Fruit fly (Drosophila melanogaster) whole organism, embryonic: ENCODE data around the gene Sec3.

Experiments used
- Blimp-1 ChIP-seq: fragments of 200-800 bp; sonication (Bioruptor generic); optimal IDR thresholded peaks from 3 replicates; lab custom pipeline; 2018; ENCODE audit warnings: missing biosample characterization, missing genetic modification characterization, mild to moderate bottlenecking, moderate library complexity, missing genetic modification reagents
- CG1024 ChIP-seq: fragments of 200-800 bp; sonication (Bioruptor generic); IDR thresholded peaks from 2 replicates; pipeline ENCODE4 v1.3.6; 2022; ENCODE audit warnings: missing biosample characterization, missing genetic modification characterization
- CG10565 ChIP-seq: fragments of 200-800 bp; sonication (Bioruptor generic); optimal IDR thresholded peaks from 3 replicates; lab custom pipeline; 2016; ENCODE audit warnings: missing biosample characterization, mild to moderate bottlenecking, missing genetic modification characterization
- CG11504 ChIP-seq: fragments of 200-800 bp; sonication (Bioruptor generic); optimal IDR thresholded peaks from 3 replicates; lab custom pipeline; 2019; ENCODE audit warnings: missing biosample characterization, mild to moderate bottlenecking, missing genetic modification characterization, moderate library complexity
- CG11695 ChIP-seq: fragments of 200-800 bp; sonication (Bioruptor generic); IDR thresholded peaks from 3 replicates; pipeline ENCODE4 v1.3.6; 2022; ENCODE audit warnings: missing biosample characterization, missing genetic modification characterization
- CG13624 ChIP-seq: fragments of 200-800 bp; sonication (Bioruptor generic); optimal IDR thresholded peaks from 2 replicates; lab custom pipeline; 2016; ENCODE audit warnings: missing biosample characterization, missing genetic modification characterization
- CG14014 ChIP-seq: fragments of 200-800 bp; sonication (Bioruptor generic); IDR thresholded peaks from 2 replicates; pipeline ENCODE4 v1.3.6; 2022; ENCODE audit warnings: missing biosample characterization, missing genetic modification characterization
- CG14710 ChIP-seq: fragments of 200-800 bp; sonication (Bioruptor generic); optimal IDR thresholded peaks from 3 replicates; lab custom pipeline; 2019; ENCODE audit warnings: missing biosample characterization, mild to moderate bottlenecking, missing genetic modification characterization, moderate library complexity
- CG16863 ChIP-seq: fragments of 200-800 bp; sonication (Bioruptor generic); optimal IDR thresholded peaks from 3 replicates; lab custom pipeline; 2016; ENCODE audit warnings: missing biosample characterization, missing genetic modification characterization
- CG17186 ChIP-seq: fragments of 200-800 bp; sonication (Bioruptor generic); optimal IDR thresholded peaks from 3 replicates; lab custom pipeline; 2017; ENCODE audit warnings: missing biosample characterization, missing genetic modification reagents, missing genetic modification characterization
- CG17385 ChIP-seq: fragments of 200-800 bp; sonication (Bioruptor generic); optimal IDR thresholded peaks from 3 replicates; lab custom pipeline; 2018; ENCODE audit warnings: missing biosample characterization, mild to moderate bottlenecking, missing genetic modification characterization
- CG18599 ChIP-seq: fragments of 200-800 bp; sonication (Bioruptor generic); optimal IDR thresholded peaks from 3 replicates; lab custom pipeline; 2017; ENCODE audit warnings: missing biosample characterization, missing genetic modification characterization, mild to moderate bottlenecking, moderate library complexity, missing genetic modification reagents
- CG2875 ChIP-seq: fragments of 200-800 bp; sonication (Bioruptor generic); optimal IDR thresholded peaks from 2 replicates; lab custom pipeline; 2017; ENCODE audit warnings: missing biosample characterization, mild to moderate bottlenecking, missing genetic modification characterization, missing genetic modification reagents
- CG34422 ChIP-seq: fragments of 200-800 bp; sonication (Bioruptor generic); IDR thresholded peaks from 3 replicates; pipeline ENCODE4 v1.3.6; 2022; ENCODE audit warnings: missing biosample characterization, missing genetic modification characterization
- CG7963 ChIP-seq: fragments of 200-800 bp; sonication (Bioruptor generic); IDR thresholded peaks from 3 replicates; pipeline ENCODE4 v1.3.6; 2022; ENCODE audit warnings: missing biosample characterization, missing genetic modification characterization; ENCODE audit not compliant: partially characterized antibody
- CG7987 ChIP-seq: fragments of 200-800 bp; sonication (Bioruptor generic); optimal IDR thresholded peaks from 2 replicates; lab custom pipeline; 2018; ENCODE audit warnings: missing biosample characterization, mild to moderate bottlenecking, missing genetic modification characterization, moderate library complexity
- CG8281 ChIP-seq: fragments of 200-800 bp; sonication (Bioruptor generic); optimal IDR thresholded peaks from 2 replicates; lab custom pipeline; 2018; ENCODE audit warnings: missing biosample characterization, mild to moderate bottlenecking, missing genetic modification characterization, moderate library complexity
- CG8388 ChIP-seq: fragments of 200-800 bp; sonication (Bioruptor generic); optimal IDR thresholded peaks from 2 replicates; lab custom pipeline; 2019; ENCODE audit warnings: missing biosample characterization, mild to moderate bottlenecking, missing genetic modification characterization, moderate library complexity
- CG9817 ChIP-seq: fragments of 200-800 bp; sonication (Bioruptor generic); optimal IDR thresholded peaks from 2 replicates; lab custom pipeline; 2018; ENCODE audit warnings: missing biosample characterization, mild to moderate bottlenecking, missing genetic modification characterization, moderate library complexity
- Camta ChIP-seq: fragments of 200-800 bp; sonication (Bioruptor generic); optimal IDR thresholded peaks from 2 replicates; lab custom pipeline; 2016; ENCODE audit warnings: missing biosample characterization, missing genetic modification characterization
- CoRest ChIP-seq: fragments of 200-800 bp; sonication (Bioruptor generic); optimal IDR thresholded peaks from 3 replicates; lab custom pipeline; 2018; ENCODE audit warnings: missing biosample characterization, mild to moderate bottlenecking, missing genetic modification characterization, moderate library complexity
- Elba2 ChIP-seq: fragments of 200-800 bp; sonication (Bioruptor generic); optimal IDR thresholded peaks from 3 replicates; lab custom pipeline; 2016; ENCODE audit warnings: missing biosample characterization, missing genetic modification characterization
- Fer3 ChIP-seq: fragments of 200-800 bp; sonication (Bioruptor generic); optimal IDR thresholded peaks from 2 replicates; lab custom pipeline; 2018; ENCODE audit warnings: missing biosample characterization, mild to moderate bottlenecking, missing genetic modification characterization, moderate library complexity
- GATAe ChIP-seq: fragments of 200-800 bp; sonication (Bioruptor generic); conservative IDR thresholded peaks from 2 replicates; pipeline ENCODE4 v1.3.6; 2022; ENCODE audit warnings: missing biosample characterization, missing genetic modification characterization
- HHEX ChIP-seq: fragments of 200-800 bp; sonication (Bioruptor generic); optimal IDR thresholded peaks from 3 replicates; lab custom pipeline; 2017; ENCODE audit warnings: missing biosample characterization, mild to moderate bottlenecking, missing genetic modification characterization, missing genetic modification reagents
- Hr51 ChIP-seq, 2 experiments: fragments of 200-800 bp; sonication (Bioruptor generic); optimal IDR thresholded peaks; 2 replicates in 1 of 2; 3 replicates in 1 of 2; lab custom pipeline; 2016 to 2018; ENCODE audit warnings: missing biosample characterization in 2 of 2, missing genetic modification characterization in 2 of 2, mild to moderate bottlenecking in 1 of 2, moderate library complexity in 1 of 2
- MBD-R2 ChIP-seq: fragments of 200-800 bp; sonication (Bioruptor generic); IDR thresholded peaks from 2 replicates; pipeline ENCODE4 v1.3.6; 2022; ENCODE audit warnings: missing biosample characterization, missing genetic modification characterization
- NC2β ChIP-seq: fragments of 200-800 bp; sonication (Bioruptor generic); optimal IDR thresholded peaks from 2 replicates; lab custom pipeline; 2016; ENCODE audit warnings: missing biosample characterization, missing genetic modification characterization
- PHDP ChIP-seq: fragments of 200-800 bp; sonication (Bioruptor generic); optimal IDR thresholded peaks from 3 replicates; lab custom pipeline; 2018; ENCODE audit warnings: missing biosample characterization, mild to moderate bottlenecking, missing genetic modification characterization, moderate library complexity
- Pdp1 ChIP-seq, 2 experiments: fragments of 200-800 bp; sonication (Bioruptor generic); optimal IDR thresholded peaks; 3 replicates each; lab custom pipeline; 2016; ENCODE audit warnings: missing biosample characterization in 2 of 2, missing genetic modification characterization in 2 of 2, mild to moderate bottlenecking in 1 of 2, moderate library complexity in 1 of 2
- Spps ChIP-seq: fragments of 200-800 bp; sonication (Bioruptor generic); optimal IDR thresholded peaks from 2 replicates; lab custom pipeline; 2018; ENCODE audit warnings: missing biosample characterization, mild to moderate bottlenecking, missing genetic modification characterization
- YL-1 ChIP-seq: fragments of 200-800 bp; sonication (Bioruptor generic); optimal IDR thresholded peaks from 3 replicates; lab custom pipeline; 2017; ENCODE audit warnings: missing biosample characterization, mild to moderate bottlenecking, missing genetic modification characterization
- ase ChIP-seq: fragments of 200-800 bp; sonication (Bioruptor generic); IDR thresholded peaks from 3 replicates; pipeline ENCODE4 v1.3.6; 2022; ENCODE audit warnings: missing biosample characterization, missing genetic modification characterization
- bcd ChIP-seq: fragments of 200-800 bp; sonication (Bioruptor generic); optimal IDR thresholded peaks from 2 replicates; lab custom pipeline; 2017; ENCODE audit warnings: missing biosample characterization, mild to moderate bottlenecking, missing genetic modification characterization
- dpn ChIP-seq, 2 experiments: fragments of 200-800 bp; sonication (Bioruptor generic); optimal IDR thresholded peaks; 3 replicates each; lab custom pipeline; 2016; ENCODE audit warnings: missing biosample characterization in 2 of 2, missing genetic modification characterization in 2 of 2
- fd96Cb ChIP-seq: fragments of 200-800 bp; sonication (Bioruptor generic); optimal IDR thresholded peaks from 2 replicates; lab custom pipeline; 2018; ENCODE audit warnings: missing biosample characterization, mild to moderate bottlenecking, missing genetic modification characterization, moderate library complexity
- gem ChIP-seq: fragments of 200-800 bp; sonication (Bioruptor generic); optimal IDR thresholded peaks from 2 replicates; lab custom pipeline; 2019; ENCODE audit warnings: missing biosample characterization, mild to moderate bottlenecking, missing genetic modification characterization, moderate library complexity
- gfzf ChIP-seq: fragments of 200-800 bp; sonication (Bioruptor generic); optimal IDR thresholded peaks from 2 replicates; lab custom pipeline; 2016; ENCODE audit warnings: missing biosample characterization, mild to moderate bottlenecking, missing genetic modification characterization, moderate library complexity
- jigr1 ChIP-seq: fragments of 200-800 bp; sonication (Bioruptor generic); IDR thresholded peaks from 3 replicates; pipeline ENCODE4 v1.3.6; 2022; ENCODE audit warnings: missing biosample characterization, missing genetic modification characterization
- maf-S ChIP-seq: fragments of 200-800 bp; sonication (Bioruptor generic); optimal IDR thresholded peaks from 2 replicates; lab custom pipeline; 2016; ENCODE audit warnings: missing biosample characterization, missing genetic modification characterization
- nerfin-1 ChIP-seq: fragments of 200-800 bp; sonication (Bioruptor generic); optimal IDR thresholded peaks from 3 replicates; lab custom pipeline; 2019; ENCODE audit warnings: missing biosample characterization, mild to moderate bottlenecking, missing genetic modification characterization, moderate library complexity
- nerfin-2 ChIP-seq: fragments of 200-800 bp; sonication (Bioruptor generic); IDR thresholded peaks from 2 replicates; pipeline ENCODE4 v1.3.6; 2022; ENCODE audit warnings: missing biosample characterization, missing genetic modification characterization; ENCODE audit not compliant: partially characterized antibody
- row ChIP-seq: fragments of 200-800 bp; sonication (Bioruptor generic); IDR thresholded peaks from 3 replicates; pipeline ENCODE4 v1.3.6; 2022; ENCODE audit warnings: missing biosample characterization, missing genetic modification characterization
- sima ChIP-seq: fragments of 200-800 bp; sonication (Bioruptor generic); optimal IDR thresholded peaks from 2 replicates; lab custom pipeline; 2016; ENCODE audit warnings: missing biosample characterization, missing genetic modification characterization
- slbo ChIP-seq: fragments of 200-800 bp; sonication (Bioruptor generic); IDR thresholded peaks from 2 replicates; pipeline ENCODE4 v1.3.6; 2022; ENCODE audit warnings: missing biosample characterization, missing genetic modification characterization
- sna ChIP-seq: fragments of 200-800 bp; sonication (Bioruptor generic); IDR thresholded peaks from 2 replicates; pipeline ENCODE4 v1.3.6; 2022; ENCODE audit warnings: missing biosample characterization, missing genetic modification characterization; ENCODE audit not compliant: partially characterized antibody
- toy ChIP-seq: fragments of 200-800 bp; sonication (Bioruptor generic); IDR thresholded peaks from 2 replicates; pipeline ENCODE4 v1.3.6; 2022; ENCODE audit warnings: missing biosample characterization, missing genetic modification characterization
- wek ChIP-seq: fragments of 200-800 bp; sonication (Bioruptor generic); optimal IDR thresholded peaks from 3 replicates; lab custom pipeline; 2018; ENCODE audit warnings: missing biosample characterization, mild to moderate bottlenecking, missing genetic modification characterization, moderate library complexity
- yki ChIP-seq: fragments of >200 bp; optimal IDR thresholded peaks from 3 replicates; lab custom pipeline; 2018

Sec3 gene

dm6 chr3L:17458856-17459518 lies 34.0 kb upstream of the Sec3 start (continued):
- TF ChIP-seq CG11504 (tag; lab: Kevin White, UChicago), result peak; percentile 59
- no peak for TF ChIP-seq jigr1 (GFP tag; lab: Robert Waterston, UW)
- TF ChIP-seq Camta, result no peak
- TF ChIP-seq Hr51 (GFP tag; optimal IDR thresholded peaks at IDR 0.05; lab: Kevin White, UChicago), result peak in 1 of 2 experiments; percentile 47
- TF ChIP-seq ase, result 0 out of 3 replicates have a peak, but pooled peaks have one; percentile 31
- peak; percentile 44 for TF ChIP-seq slbo (GFP tag; lab: Robert Waterston, UW)
- TF ChIP-seq CG1024 (GFP tag; lab: Robert Waterston, UW), result no peak
- TF ChIP-seq dpn (GFP tag; optimal IDR thresholded peaks at IDR 0.05; lab: Kevin White, UChicago), result no peak
- TF ChIP-seq nerfin-2 (GFP tag; lab: Robert Waterston, UW), result no peak
- TF ChIP-seq CG7963 (GFP tag; lab: Robert Waterston, UW), result no peak
- TF ChIP-seq CG11695 (GFP tag; lab: Robert Waterston, UW), result peak; percentile 63; the same call in 2 of the 3 replicates
- TF ChIP-seq Elba2 (GFP tag; lab: Kevin White, UChicago), result no peak
- TF ChIP-seq Spps, result no peak
- TF ChIP-seq CG17186 (GFP tag; lab: Kevin White, UChicago), result no peak
- peak; percentile 68 for TF ChIP-seq row (GFP tag; lab: Robert Waterston, UW)
- no peak for TF ChIP-seq sna (GFP tag; lab: Robert Waterston, UW)
- peak; percentile 6 for TF ChIP-seq Fer3 (tag; lab: Kevin White, UChicago)
- no peak for TF ChIP-seq gfzf (GFP tag; lab: Kevin White, UChicago)
- TF ChIP-seq gem, result peak; percentile 63
- peak; percentile 69 for TF ChIP-seq CG18599 (GFP tag; lab: Kevin White, UChicago)
- TF ChIP-seq bcd (GFP tag; lab: Kevin White, UChicago), result no peak
- TF ChIP-seq CG8388 (GFP tag; lab: Kevin White, UChicago), result peak; percentile 17
- no peak for TF ChIP-seq NC2β (GFP tag; lab: Kevin White, UChicago)
- TF ChIP-seq CG7987, result no peak
- no peak for TF ChIP-seq MBD-R2 (GFP tag; lab: Robert Waterston, UW)
- no peak for TF ChIP-seq HHEX (GFP tag; lab: Kevin White, UChicago)
- TF ChIP-seq CG2875 (GFP tag; lab: Kevin White, UChicago), result no peak
- no peak for TF ChIP-seq YL-1 (GFP tag; lab: Kevin White, UChicago)
- TF ChIP-seq CG34422 (GFP tag; lab: Robert Waterston, UW), result no peak
- no peak for TF ChIP-seq CG8281 (tag; lab: Kevin White, UChicago)
- peak; percentile 44 for TF ChIP-seq Blimp-1
- TF ChIP-seq CG14710 (tag; lab: Kevin White, UChicago), result peak; percentile 18
- TF ChIP-seq CG9817 (tag; lab: Kevin White, UChicago), result no peak
- TF ChIP-seq CG14014 (GFP tag; lab: Robert Waterston, UW), result 0 out of 2 replicates have a peak, but pooled peaks have one; percentile 35
- TF ChIP-seq fd96Cb (tag; lab: Kevin White, UChicago), result peak; percentile 18
- TF ChIP-seq CG17385 (GFP tag; lab: Kevin White, UChicago), result no peak
- peak; percentile 29 for TF ChIP-seq PHDP (tag; lab: Kevin White, UChicago)
- no peak for TF ChIP-seq sima (GFP tag; lab: Kevin White, UChicago)
- no peak for TF ChIP-seq wek (GFP tag; lab: Kevin White, UChicago)
- TF ChIP-seq CG13624 (GFP tag; lab: Kevin White, UChicago), result no peak
- TF ChIP-seq CG10565 (GFP tag; lab: Kevin White, UChicago), result no peak
- TF ChIP-seq yki (lab: Kevin White, UChicago), result no peak
- no peak for TF ChIP-seq GATAe
- TF ChIP-seq toy, result no peak
- TF ChIP-seq Pdp1 (GFP tag; optimal IDR thresholded peaks at IDR 0.05; lab: Kevin White, UChicago), result no peak
- no peak for TF ChIP-seq maf-S (GFP tag; lab: Kevin White, UChicago)
- TF ChIP-seq CoRest (tag; lab: Kevin White, UChicago), result peak; percentile 13
- no peak for TF ChIP-seq nerfin-1 (tag; lab: Kevin White, UChicago)
- no peak for TF ChIP-seq CG16863 (GFP tag; lab: Kevin White, UChicago)
